Worm (Caenorhabditis elegans): ENCODE results near the gene T15B7.15.

- TF ChIP-seq him-1 (tag; optimal IDR thresholded peaks at IDR 0.05) (peak; percentile 44), dao-5 (tag; optimal IDR thresholded peaks at IDR 0.05) (no peak)
Measured at ce11 chrV:6880623-6881022, 42.2 kb upstream of the T15B7.15 start.

Data from whole organism, L4/young adult.